Fruit fly (Drosophila melanogaster): Measurements from ENCODE around the gene Mi-2.
A peak's percentile ranks its signal among the peaks of the same experiment; 100 is the strongest.

Mi-2 gene

dm6 chr3L:19929051-19929718 lies 19.2 kb upstream of the Mi-2 start (continued):
- TF ChIP-seq NC2α (GFP tag; optimal IDR thresholded peaks at IDR 0.05) (no peak), CG3281 (GFP tag; optimal IDR thresholded peaks at IDR 0.05) (peak; percentile 35), CG18599 (GFP tag; optimal IDR thresholded peaks at IDR 0.05) (peak; percentile 20), CG32532 (GFP tag; IDR thresholded peaks at IDR 0.05) (0 out of 2 replicates have a peak, but pooled peaks have one; percentile 31), CG33557 (GFP tag; optimal IDR thresholded peaks at IDR 0.05) (peak; percentile 16), Ets97D (GFP tag; optimal IDR thresholded peaks at IDR 0.05) (no peak), PHDP (tag; optimal IDR thresholded peaks at IDR 0.05) (peak; percentile 32), cg (GFP tag; optimal IDR thresholded peaks at IDR 0.05) (peak; percentile 77), chn (GFP tag; optimal IDR thresholded peaks at IDR 0.05) (no peak), C15 (GFP tag; IDR thresholded peaks at IDR 0.05) (no peak), CG18619 (GFP tag; optimal IDR thresholded peaks at IDR 0.05) (no peak), CG13424 (tag; optimal IDR thresholded peaks at IDR 0.05) (peak; percentile 9), Xbp1 (GFP tag; optimal IDR thresholded peaks at IDR 0.05) (no peak), CG17912 (GFP tag; optimal IDR thresholded peaks at IDR 0.05) (no peak), zf30C (GFP tag; optimal IDR thresholded peaks at IDR 0.05) (peak; percentile 59), CG4360 (GFP tag; IDR thresholded peaks at IDR 0.05) (peak; percentile 21; the same call in 1 of the 2 replicates), seq (GFP tag; IDR thresholded peaks at IDR 0.05) (0 out of 2 replicates have a peak, but pooled peaks have one; percentile 7), ATbp (GFP tag; optimal IDR thresholded peaks at IDR 0.05) (no peak), CG32772 (GFP tag; IDR thresholded peaks at IDR 0.05) (0 out of 2 replicates have a peak, but pooled peaks have one; percentile 21), CG1603 (tag; optimal IDR thresholded peaks at IDR 0.05) (no peak), pros (GFP tag; optimal IDR thresholded peaks at IDR 0.05) (peak; percentile 3), Med (GFP tag) (peak; percentile 59), CG15601 (tag; optimal IDR thresholded peaks at IDR 0.05) (no peak), B-H2 (GFP tag; optimal IDR thresholded peaks at IDR 0.05) (no peak), slou (GFP tag; optimal IDR thresholded peaks at IDR 0.05) (no peak), bsh (GFP tag; optimal IDR thresholded peaks at IDR 0.05) (peak in 1 of 2 experiments; percentile 11), Meics (GFP tag; optimal IDR thresholded peaks at IDR 0.05) (peak; percentile 10), lab (GFP tag; optimal IDR thresholded peaks at IDR 0.05) (peak; percentile 11), Opbp (GFP tag; IDR thresholded peaks at IDR 0.05; ENCODE audit: partially characterized antibody) (no peak), Gug (GFP tag; IDR thresholded peaks at IDR 0.05) (no peak), CG11560 (tag; IDR thresholded peaks at IDR 0.05) (no peak), lov (optimal IDR thresholded peaks at IDR 0.05) (no peak), lov (GFP tag; IDR thresholded peaks at IDR 0.05) (0 out of 3 replicates have a peak, but pooled peaks have one; percentile 17), stc (GFP tag; IDR thresholded peaks at IDR 0.05) (no peak), E2f2 (GFP tag; IDR thresholded peaks at IDR 0.05) (0 out of 2 replicates have a peak, but pooled peaks have one; percentile 6), Sox102F (GFP tag; optimal IDR thresholded peaks at IDR 0.05) (peak; percentile 43), bbx (GFP tag; IDR thresholded peaks at IDR 0.05; ENCODE audit: partially characterized antibody) (no peak), CG15011 (GFP tag; optimal IDR thresholded peaks at IDR 0.05) (no peak), CG14441 (GFP tag; IDR thresholded peaks at IDR 0.05) (0 out of 2 replicates have a peak, but pooled peaks have one; percentile 5), Rfx (GFP tag; IDR thresholded peaks at IDR 0.05) (0 out of 2 replicates have a peak, but pooled peaks have one; percentile 7), Adf1 (GFP tag; IDR thresholded peaks at IDR 0.05) (no peak), Atf6 (GFP tag; IDR thresholded peaks at IDR 0.05) (0 out of 2 replicates have a peak, but pooled peaks have one; percentile 15), Nf-YA (GFP tag; IDR thresholded peaks at IDR 0.05) (no peak)

Measured in whole organism, embryonic.